Fruit fly (Drosophila melanogaster) whole organism, embryonic: ENCODE data around the gene tomb.
A peak's percentile ranks its signal among the peaks of the same experiment; 100 is the strongest.

Experiments used
- CG16815 ChIP-seq: fragments of 200-800 bp; sonication (Bioruptor generic); optimal IDR thresholded peaks from 3 replicates; lab custom pipeline; 2017; ENCODE audit warnings: missing biosample characterization, mild to moderate bottlenecking, missing genetic modification characterization
- CG18476 ChIP-seq: fragments of 200-800 bp; sonication (Bioruptor generic); optimal IDR thresholded peaks from 2 replicates; lab custom pipeline; 2016; ENCODE audit warnings: missing biosample characterization, mild to moderate bottlenecking, missing genetic modification characterization
- CG18619 ChIP-seq: fragments of 200-800 bp; sonication (Bioruptor generic); optimal IDR thresholded peaks from 3 replicates; lab custom pipeline; 2017; ENCODE audit warnings: missing biosample characterization, mild to moderate bottlenecking, missing genetic modification characterization
- CG2889 ChIP-seq: fragments of 200-800 bp; sonication (Bioruptor generic); IDR thresholded peaks from 3 replicates; pipeline ENCODE4 v1.3.6; 2022; ENCODE audit warnings: missing biosample characterization, missing genetic modification characterization
- Rx ChIP-seq: fragments of 200-800 bp; sonication (Bioruptor generic); IDR thresholded peaks from 2 replicates; pipeline ENCODE4 v1.3.6; 2022; ENCODE audit warnings: missing biosample characterization, missing genetic modification characterization
- Tbp ChIP-seq: fragments of >200 bp; optimal IDR thresholded peaks from 2 replicates; lab custom pipeline; 2018; ENCODE audit warnings: missing biosample characterization, missing genetic modification characterization
- bigmax ChIP-seq: fragments of 200-800 bp; sonication (Bioruptor generic); optimal IDR thresholded peaks from 2 replicates; lab custom pipeline; 2018; ENCODE audit warnings: missing biosample characterization, mild to moderate bottlenecking, missing genetic modification characterization
- dati ChIP-seq: fragments of 200-800 bp; sonication (Bioruptor generic); IDR thresholded peaks from 2 replicates; pipeline ENCODE4 v1.3.6; 2022; ENCODE audit warnings: missing biosample characterization, missing genetic modification characterization
- fu2 ChIP-seq: fragments of 200-800 bp; sonication (Bioruptor generic); optimal IDR thresholded peaks from 2 replicates; lab custom pipeline; 2016; ENCODE audit warnings: missing biosample characterization, missing genetic modification characterization
- gce ChIP-seq: fragments of 200-800 bp; sonication (Bioruptor generic); IDR thresholded peaks from 3 replicates; pipeline ENCODE4 v1.3.6; 2022; ENCODE audit warnings: missing biosample characterization, missing genetic modification characterization
- h ChIP-seq: fragments of >200 bp; optimal IDR thresholded peaks from 2 replicates; lab custom pipeline; 2017
- mirr ChIP-seq: fragments of 200-800 bp; sonication (Bioruptor generic); optimal IDR thresholded peaks from 3 replicates; lab custom pipeline; 2018; ENCODE audit warnings: missing biosample characterization, mild to moderate bottlenecking, missing genetic modification characterization
- sima ChIP-seq: fragments of 200-800 bp; sonication (Bioruptor generic); optimal IDR thresholded peaks from 2 replicates; lab custom pipeline; 2016; ENCODE audit warnings: missing biosample characterization, missing genetic modification characterization
- zfh1 ChIP-seq: fragments of 200-800 bp; sonication (Bioruptor generic); IDR thresholded peaks from 3 replicates; pipeline ENCODE4 v1.3.6; 2022; ENCODE audit warnings: missing biosample characterization, missing genetic modification characterization

DNA sequence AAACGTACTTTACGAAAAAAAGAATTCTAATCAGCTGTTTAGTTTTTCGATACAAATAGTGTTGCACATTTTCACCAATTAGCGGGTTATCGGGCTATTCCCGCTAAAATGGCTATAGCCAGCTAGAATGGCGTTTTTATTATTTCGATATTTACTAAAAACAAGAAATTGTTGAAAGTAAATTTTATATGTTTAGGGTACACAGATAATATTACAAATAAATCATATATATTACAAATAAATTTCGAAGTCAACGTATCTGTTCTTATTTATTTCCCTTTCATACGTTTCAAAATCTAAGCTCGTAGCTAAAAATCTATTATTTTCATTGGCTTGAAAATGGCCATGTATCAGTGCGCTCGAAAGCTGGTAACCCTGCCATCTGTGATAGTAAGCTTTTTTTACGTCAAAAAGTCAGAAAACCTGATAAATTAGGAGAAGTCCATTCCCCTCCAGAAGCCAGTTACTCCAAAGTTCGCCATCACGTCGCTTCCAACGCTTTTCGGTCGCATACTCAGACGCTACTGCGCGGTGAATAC is 16.6 kb downstream of the tomb start, which contains the start of the genes CG7382 and cl:
- TF ChIP-seq CG18476 (GFP tag; lab: Kevin White, UChicago) (peak; percentile 16), Rx (GFP tag; lab: Robert Waterston, UW) (no peak), h (lab: Kevin White, UChicago) (no peak), sima (no peak), Tbp (GFP tag; lab: Kevin White, UChicago) (no peak), dati (GFP tag; lab: Robert Waterston, UW) (no peak), zfh1 (GFP tag; lab: Robert Waterston, UW) (no peak), fu2 (GFP tag; lab: Kevin White, UChicago) (no peak), CG2889 (GFP tag; lab: Robert Waterston, UW) (no peak), bigmax (GFP tag; lab: Kevin White, UChicago) (no peak), CG18619 (GFP tag; lab: Kevin White, UChicago) (peak; percentile 27), mirr (no peak), CG16815 (GFP tag; lab: Kevin White, UChicago) (no peak), gce (GFP tag; lab: Robert Waterston, UW) (no peak)
